Worm (Caenorhabditis elegans) whole organism, L4 larva: Measurements from ENCODE around the gene srxa-5.

Experiments
- T20F7.1 ChIP-seq: fragments of 200-800 bp; sonication (Bioruptor generic); optimal IDR thresholded peaks from 2 replicates; lab custom pipeline; 2018; ENCODE audit warnings: mild to moderate bottlenecking, missing genetic modification characterization, missing compliant biosample characterization
- Y48G9A.11 ChIP-seq: fragments of 200-800 bp; sonication (Bioruptor generic); IDR thresholded peaks from 2 replicates; pipeline ENCODE4 v1.3.6; 2022; ENCODE audit warnings: missing genetic modification reagents, missing genetic modification characterization, missing compliant biosample characterization
- ceh-32 ChIP-seq: sonication (generic microtip); optimal IDR thresholded peaks from 2 replicates; lab custom pipeline; 2016; ENCODE audit warnings: mild to moderate bottlenecking, missing genetic modification characterization, missing compliant biosample characterization; ENCODE audit not compliant: poor library complexity
- daf-16 ChIP-seq, 3 experiments: sonication (generic microtip); optimal IDR thresholded peaks; 2 replicates each; lab custom pipeline; 2016 to 2017; ENCODE audit warnings: missing genetic modification characterization in 3 of 3, missing genetic modification reagents in 3 of 3, mild to moderate bottlenecking in 2 of 3, missing compliant biosample characterization in 2 of 3, missing biosample characterization in 1 of 3, moderate library complexity in 1 of 3
- dve-1 ChIP-seq: sonication (generic microtip); optimal IDR thresholded peaks from 2 replicates; lab custom pipeline; 2017; ENCODE audit warnings: antibody characterized with exemption, mild to moderate bottlenecking, missing genetic modification characterization, missing compliant biosample characterization; ENCODE audit not compliant: insufficient read depth
- fkh-10 ChIP-seq: fragments of 150-350 bp; optimal IDR thresholded peaks from 2 replicates; lab custom pipeline; 2014; ENCODE audit warnings: missing biosample characterization, missing genetic modification reagents, missing genetic modification characterization
- hlh-11 ChIP-seq: fragments of 200-800 bp; sonication (Bioruptor generic); optimal IDR thresholded peaks from 2 replicates; lab custom pipeline; 2018; ENCODE audit warnings: mild to moderate bottlenecking, missing genetic modification characterization, missing compliant biosample characterization
- hlh-30 ChIP-seq: sonication (generic microtip); optimal IDR thresholded peaks from 2 replicates; lab custom pipeline; 2017; ENCODE audit warnings: antibody characterized with exemption, mild to moderate bottlenecking, missing genetic modification characterization, missing compliant biosample characterization; ENCODE audit not compliant: insufficient read depth
- jun-1 ChIP-seq: fragments of 150-350 bp; optimal IDR thresholded peaks from 2 replicates; lab custom pipeline; 2014; ENCODE audit warnings: missing biosample characterization, missing genetic modification reagents, missing genetic modification characterization
- mdt-29 ChIP-seq: fragments of 200-800 bp; sonication (Bioruptor generic); IDR thresholded peaks from 2 replicates; pipeline ENCODE4 v1.3.6; 2022; ENCODE audit warnings: missing genetic modification reagents, missing genetic modification characterization, missing compliant biosample characterization
- mep-1 ChIP-seq: fragments of 150-350 bp; sonication (generic microtip); optimal IDR thresholded peaks from 3 replicates; lab custom pipeline; 2014; ENCODE audit warnings: missing biosample characterization, missing genetic modification characterization
- nhr-10 ChIP-seq: fragments of 150-350 bp; optimal IDR thresholded peaks from 2 replicates; lab custom pipeline; 2014; ENCODE audit warnings: missing biosample characterization, missing genetic modification characterization
- pha-4 ChIP-seq, 2 experiments: fragments of 150-350 bp in 1 of 2; fragments of 200-800 bp in 1 of 2; sonication (Bioruptor generic) in 1 of 2; IDR thresholded peaks in 1 of 2; optimal IDR thresholded peaks in 1 of 2; 2 replicates each; pipeline versions ENCODE4 v1.3.6 to Lab custom; 2014 to 2022; ENCODE audit warnings: missing genetic modification characterization in 2 of 2, missing genetic modification reagents in 2 of 2, missing biosample characterization in 1 of 2, missing compliant biosample characterization in 1 of 2
- php-3 ChIP-seq: fragments of 200-800 bp; sonication (Bioruptor generic); IDR thresholded peaks from 2 replicates; pipeline ENCODE4 v1.3.6; 2022; ENCODE audit warnings: missing genetic modification reagents, missing genetic modification characterization, missing compliant biosample characterization
- tag-97 ChIP-seq: fragments of 200-800 bp; sonication (Bioruptor generic); IDR thresholded peaks from 2 replicates; pipeline ENCODE4 v1.3.6; 2022; ENCODE audit warnings: missing genetic modification characterization, missing compliant biosample characterization
- unc-39 ChIP-seq: sonication (generic microtip); optimal IDR thresholded peaks from 2 replicates; lab custom pipeline; 2017; ENCODE audit warnings: missing biosample characterization, missing genetic modification characterization
- zag-1 ChIP-seq: fragments of 150-350 bp; optimal IDR thresholded peaks from 2 replicates; lab custom pipeline; 2014; ENCODE audit warnings: missing biosample characterization, missing genetic modification characterization
- zip-11 ChIP-seq: fragments of 200-800 bp; sonication (Bioruptor generic); IDR thresholded peaks from 2 replicates; pipeline ENCODE4 v1.3.6; 2022; ENCODE audit warnings: missing genetic modification characterization, missing compliant biosample characterization
- zip-2 ChIP-seq: fragments of 150-350 bp; optimal IDR thresholded peaks from 2 replicates; lab custom pipeline; 2014; ENCODE audit warnings: missing biosample characterization, missing genetic modification characterization

srxa-5 gene

ce11 chrIII:6578505-6578904, 45.8 kb downstream of the srxa-5 start, which contains the start of gene F27B3.6:
Gene F27B3.6 (minus strand): TSS chrIII:6578605.
- TF ChIP-seq zip-2 (tag; lab: Kevin White, UChicago) = no peak
- no peak for TF ChIP-seq pha-4 (GFP tag; IDR thresholded peaks at IDR 0.05; lab: Robert Waterston, UW)
- TF ChIP-seq pha-4 (tag; optimal IDR thresholded peaks at IDR 0.05; lab: Kevin White, UChicago) = no peak
- no peak for TF ChIP-seq jun-1 (tag; lab: Kevin White, UChicago)
- no peak for TF ChIP-seq tag-97 (GFP tag; lab: Robert Waterston, UW)

ce11 chrIII:6579398-6579797, 46.7 kb downstream of the srxa-5 start, which contains the start of gene F27B3.8:
Gene F27B3.8 (plus strand): TSS chrIII:6579698.
- TF ChIP-seq php-3 (no peak), nhr-10 (tag; lab: Kevin White, UChicago) (no peak), zip-11 (GFP tag; lab: Robert Waterston, UW) (no peak), T20F7.1 (GFP tag; lab: Kevin White, UChicago) (no peak), mdt-29 (GFP tag; lab: Robert Waterston, UW) (no peak), hlh-11 (no peak), dve-1 (tag; lab: Kevin White, UChicago) (no peak), zag-1 (tag; lab: Kevin White, UChicago) (no peak), hlh-30 (tag; lab: Kevin White, UChicago) (no peak), ceh-32 (no peak), Y48G9A.11 (GFP tag; lab: Robert Waterston, UW) (no peak)

ce11 chrIII:6581585-6581984, 48.8 kb downstream of the srxa-5 start, which contains the start of gene acr-21:
Gene acr-21 (plus strand): TSS chrIII:6581885.
- TF ChIP-seq daf-16 (GFP tag; optimal IDR thresholded peaks at IDR 0.05; lab: Kevin White, UChicago) (no peak), daf-16 (tag; optimal IDR thresholded peaks at IDR 0.05; lab: Kevin White, UChicago) (no peak), mep-1 (tag; lab: Kevin White, UChicago) (no peak), nhr-10 (tag; lab: Kevin White, UChicago) (no peak), fkh-10 (GFP tag; lab: Kevin White, UChicago) (peak; percentile 3), unc-39 (no peak), jun-1 (tag; lab: Kevin White, UChicago) (no peak)
- TF ChIP-seq, all 104 proteins: peak for 1
